Fruit fly (Drosophila melanogaster) whole organism, embryonic: Measurements from ENCODE around the gene idc.

Experiments used
- ATbp ChIP-seq: fragments of 200-800 bp; sonication (Bioruptor generic); optimal IDR thresholded peaks from 2 replicates; lab custom pipeline; 2017; ENCODE audit warnings: missing biosample characterization, mild to moderate bottlenecking, missing genetic modification characterization, missing genetic modification reagents
- Ada2b ChIP-seq: fragments of 200-800 bp; sonication (Bioruptor generic); IDR thresholded peaks from 2 replicates; pipeline ENCODE4 v1.3.6; 2022; ENCODE audit warnings: missing biosample characterization, missing genetic modification characterization
- Atf3 ChIP-seq: fragments of 200-800 bp; sonication (Bioruptor generic); optimal IDR thresholded peaks from 3 replicates; lab custom pipeline; 2016; ENCODE audit warnings: missing biosample characterization, missing genetic modification characterization
- Blimp-1 ChIP-seq: fragments of 200-800 bp; sonication (Bioruptor generic); optimal IDR thresholded peaks from 3 replicates; lab custom pipeline; 2018; ENCODE audit warnings: missing biosample characterization, missing genetic modification characterization, mild to moderate bottlenecking, moderate library complexity, missing genetic modification reagents
- CG10147 ChIP-seq: fragments of 200-800 bp; sonication (Bioruptor generic); optimal IDR thresholded peaks from 2 replicates; lab custom pipeline; 2019; ENCODE audit warnings: missing biosample characterization, mild to moderate bottlenecking, missing genetic modification characterization, moderate library complexity
- CG10959 ChIP-seq: fragments of 200-800 bp; sonication (Bioruptor generic); IDR thresholded peaks from 2 replicates; pipeline ENCODE4 v1.3.6; 2022; ENCODE audit warnings: missing biosample characterization, missing genetic modification characterization
- CG10979 ChIP-seq: fragments of 200-800 bp; sonication (Bioruptor generic); optimal IDR thresholded peaks from 2 replicates; lab custom pipeline; 2018; ENCODE audit warnings: missing biosample characterization, mild to moderate bottlenecking, missing genetic modification characterization, moderate library complexity
- CG12104 ChIP-seq: fragments of 200-800 bp; sonication (Bioruptor generic); optimal IDR thresholded peaks from 3 replicates; lab custom pipeline; 2016; ENCODE audit warnings: missing biosample characterization, missing genetic modification characterization
- CG12219 ChIP-seq: fragments of 200-800 bp; sonication (Bioruptor generic); optimal IDR thresholded peaks from 3 replicates; lab custom pipeline; 2018; ENCODE audit warnings: missing biosample characterization, mild to moderate bottlenecking, missing genetic modification characterization
- CG1233 ChIP-seq: fragments of 200-800 bp; sonication (Bioruptor generic); optimal IDR thresholded peaks from 4 replicates; lab custom pipeline; 2018; ENCODE audit warnings: missing biosample characterization, mild to moderate bottlenecking, missing genetic modification characterization
- CG12942 ChIP-seq: fragments of 200-800 bp; sonication (Bioruptor generic); optimal IDR thresholded peaks from 3 replicates; lab custom pipeline; 2016; ENCODE audit warnings: missing biosample characterization, missing genetic modification characterization
- CG13624 ChIP-seq: fragments of 200-800 bp; sonication (Bioruptor generic); optimal IDR thresholded peaks from 2 replicates; lab custom pipeline; 2016; ENCODE audit warnings: missing biosample characterization, missing genetic modification characterization
- CG14050 ChIP-seq: fragments of 200-800 bp; sonication (Bioruptor generic); IDR thresholded peaks from 3 replicates; pipeline ENCODE4 v1.3.6; 2022; ENCODE audit warnings: missing biosample characterization, missing genetic modification characterization
- CG15011 ChIP-seq: fragments of 200-800 bp; sonication (Bioruptor generic); optimal IDR thresholded peaks from 3 replicates; lab custom pipeline; 2018; ENCODE audit warnings: missing biosample characterization, mild to moderate bottlenecking, missing genetic modification characterization
- CG18262 ChIP-seq: fragments of 200-800 bp; optimal IDR thresholded peaks from 3 replicates; lab custom pipeline; 2019; ENCODE audit warnings: missing biosample characterization, mild to moderate bottlenecking, missing genetic modification characterization, moderate library complexity
- CG3065 ChIP-seq: fragments of 200-800 bp; sonication (Bioruptor generic); optimal IDR thresholded peaks from 2 replicates; lab custom pipeline; 2016; ENCODE audit warnings: missing biosample characterization, missing genetic modification characterization
- CG32772 ChIP-seq: fragments of 200-800 bp; sonication (Bioruptor generic); IDR thresholded peaks from 2 replicates; pipeline ENCODE4 v1.3.6; 2022; ENCODE audit warnings: missing biosample characterization, missing genetic modification characterization
- CG33213 ChIP-seq: fragments of 200-800 bp; sonication (Bioruptor generic); optimal IDR thresholded peaks from 3 replicates; lab custom pipeline; 2016; ENCODE audit warnings: missing biosample characterization, missing genetic modification characterization
- CG4820 ChIP-seq: fragments of 200-800 bp; sonication (Bioruptor generic); optimal IDR thresholded peaks from 3 replicates; lab custom pipeline; 2016; ENCODE audit warnings: missing biosample characterization, missing genetic modification characterization
- CG8388 ChIP-seq: fragments of 200-800 bp; sonication (Bioruptor generic); optimal IDR thresholded peaks from 2 replicates; lab custom pipeline; 2019; ENCODE audit warnings: missing biosample characterization, mild to moderate bottlenecking, missing genetic modification characterization, moderate library complexity
- CG9609 ChIP-seq: fragments of 200-800 bp; sonication (Bioruptor generic); optimal IDR thresholded peaks from 3 replicates; lab custom pipeline; 2016; ENCODE audit warnings: missing biosample characterization, missing genetic modification characterization
- D19B ChIP-seq: fragments of 200-800 bp; sonication (Bioruptor generic); optimal IDR thresholded peaks from 2 replicates; lab custom pipeline; 2017; ENCODE audit warnings: missing biosample characterization, mild to moderate bottlenecking, missing genetic modification characterization
- Dref ChIP-seq: fragments of 200-800 bp; sonication (Bioruptor generic); IDR thresholded peaks from 2 replicates; pipeline ENCODE4 v1.3.6; 2022; ENCODE audit warnings: missing biosample characterization, missing genetic modification characterization
- Hand ChIP-seq: fragments of 200-800 bp; sonication (Bioruptor generic); optimal IDR thresholded peaks from 2 replicates; lab custom pipeline; 2017; ENCODE audit warnings: mild to moderate bottlenecking, missing biosample characterization, missing genetic modification reagents, missing genetic modification characterization
- Hmr ChIP-seq: fragments of 200-800 bp; sonication (Bioruptor generic); optimal IDR thresholded peaks from 3 replicates; lab custom pipeline; 2017; ENCODE audit warnings: mild to moderate bottlenecking, missing biosample characterization, missing genetic modification reagents, missing genetic modification characterization
- Hr3 ChIP-seq: fragments of 200-800 bp; sonication (Bioruptor generic); optimal IDR thresholded peaks from 3 replicates; lab custom pipeline; 2016; ENCODE audit warnings: missing biosample characterization, missing genetic modification characterization
- Hr39 ChIP-seq: fragments of >200 bp; optimal IDR thresholded peaks from 2 replicates; lab custom pipeline; 2017
- Mad ChIP-seq: fragments of 200-800 bp; sonication (Bioruptor generic); optimal IDR thresholded peaks from 2 replicates; lab custom pipeline; 2016; ENCODE audit warnings: missing biosample characterization, missing genetic modification characterization
- Nf-YB ChIP-seq: fragments of 200-800 bp; sonication (Bioruptor generic); optimal IDR thresholded peaks from 3 replicates; lab custom pipeline; 2019; ENCODE audit warnings: missing biosample characterization, mild to moderate bottlenecking, missing genetic modification characterization, moderate library complexity
- Optix ChIP-seq: fragments of 200-800 bp; sonication (Bioruptor generic); IDR thresholded peaks from 3 replicates; pipeline ENCODE4 v1.3.6; 2022; ENCODE audit warnings: missing biosample characterization, missing genetic modification characterization
- Pdp1 ChIP-seq, 2 experiments: fragments of 200-800 bp; sonication (Bioruptor generic); optimal IDR thresholded peaks; 3 replicates each; lab custom pipeline; 2016; ENCODE audit warnings: missing biosample characterization in 2 of 2, missing genetic modification characterization in 2 of 2, mild to moderate bottlenecking in 1 of 2, moderate library complexity in 1 of 2
- cad ChIP-seq: fragments of >200 bp; optimal IDR thresholded peaks from 2 replicates; lab custom pipeline; 2017; ENCODE audit warnings: missing biosample characterization, missing genetic modification characterization
- chm ChIP-seq: fragments of 200-800 bp; sonication (Bioruptor generic); IDR thresholded peaks from 2 replicates; pipeline ENCODE4 v1.3.6; 2022; ENCODE audit warnings: missing biosample characterization, missing genetic modification characterization
- eyg ChIP-seq: fragments of 200-800 bp; sonication (Bioruptor generic); optimal IDR thresholded peaks from 3 replicates; lab custom pipeline; 2016; ENCODE audit warnings: missing biosample characterization, missing genetic modification characterization
- fd3F ChIP-seq: fragments of 200-800 bp; sonication (Bioruptor generic); optimal IDR thresholded peaks from 2 replicates; lab custom pipeline; 2018; ENCODE audit warnings: missing biosample characterization, mild to moderate bottlenecking, missing genetic modification characterization, moderate library complexity
- gsb-n ChIP-seq: fragments of 200-800 bp; sonication (Bioruptor generic); optimal IDR thresholded peaks from 3 replicates; lab custom pipeline; 2018; ENCODE audit warnings: missing biosample characterization, mild to moderate bottlenecking, missing genetic modification characterization
- nau ChIP-seq: fragments of 200-800 bp; sonication (Bioruptor generic); optimal IDR thresholded peaks from 3 replicates; lab custom pipeline; 2017; ENCODE audit warnings: missing biosample characterization, mild to moderate bottlenecking, missing genetic modification characterization, missing genetic modification reagents
- nerfin-2 ChIP-seq: fragments of 200-800 bp; sonication (Bioruptor generic); IDR thresholded peaks from 2 replicates; pipeline ENCODE4 v1.3.6; 2022; ENCODE audit warnings: missing biosample characterization, missing genetic modification characterization; ENCODE audit not compliant: partially characterized antibody
- pan ChIP-seq, 4 experiments: fragments of >200 bp in 3 of 4; fragments of 200-800 bp in 1 of 4; sonication (Bioruptor generic) in 1 of 4; optimal IDR thresholded peaks in 3 of 4; IDR thresholded peaks in 1 of 4; 2 replicates each; pipeline versions ENCODE4 v1.3.6 to Lab custom; 2017 to 2022; ENCODE audit warnings: missing biosample characterization in 2 of 4, missing genetic modification characterization in 2 of 4, mixed read lengths in 1 of 4
- pfk ChIP-seq: fragments of 200-800 bp; sonication (Bioruptor generic); optimal IDR thresholded peaks from 2 replicates; lab custom pipeline; 2018; ENCODE audit warnings: missing biosample characterization, mild to moderate bottlenecking, missing genetic modification characterization, moderate library complexity
- prd ChIP-seq, 3 experiments: fragments of >200 bp in 2 of 3; fragments of 200-800 bp in 1 of 3; sonication (Bioruptor generic) in 1 of 3; optimal IDR thresholded peaks in 2 of 3; IDR thresholded peaks in 1 of 3; 2 replicates in 2 of 3; 3 replicates in 1 of 3; pipeline versions ENCODE4 v1.3.6 to Lab custom; 2017 to 2022; ENCODE audit warnings: missing biosample characterization in 1 of 3, missing genetic modification characterization in 1 of 3
- ranshi ChIP-seq: fragments of 200-800 bp; sonication (Bioruptor generic); IDR thresholded peaks from 2 replicates; pipeline ENCODE4 v1.3.6; 2022; ENCODE audit warnings: missing biosample characterization, missing genetic modification characterization
- ro ChIP-seq: fragments of 200-800 bp; sonication (Bioruptor generic); IDR thresholded peaks from 2 replicates; pipeline ENCODE4 v1.3.6; 2022; ENCODE audit warnings: missing biosample characterization, missing genetic modification characterization
- sc ChIP-seq, 3 experiments: fragments of >200 bp in 2 of 3; fragments of 200-800 bp in 1 of 3; sonication (Bioruptor generic) in 1 of 3; optimal IDR thresholded peaks; 2 replicates in 2 of 3; 3 replicates in 1 of 3; lab custom pipeline; 2017; ENCODE audit warnings: mild to moderate bottlenecking in 1 of 3, missing biosample characterization in 1 of 3, missing genetic modification characterization in 1 of 3, missing genetic modification reagents in 1 of 3
- sens ChIP-seq: fragments of 200-800 bp; sonication (Bioruptor generic); peaks from one replicate; lab custom pipeline; 2016; ENCODE audit warnings: missing biosample characterization, missing genetic modification characterization
- trem ChIP-seq: fragments of 200-800 bp; optimal IDR thresholded peaks from 3 replicates; lab custom pipeline; 2019; ENCODE audit warnings: missing biosample characterization, mild to moderate bottlenecking, missing genetic modification characterization, moderate library complexity
- wdn ChIP-seq: fragments of 200-800 bp; sonication (Bioruptor generic); IDR thresholded peaks from 2 replicates; pipeline ENCODE4 v1.3.6; 2022; ENCODE audit warnings: missing biosample characterization, missing genetic modification characterization
- yki ChIP-seq: fragments of >200 bp; optimal IDR thresholded peaks from 3 replicates; lab custom pipeline; 2018
- zf30C ChIP-seq: fragments of 200-800 bp; sonication (Bioruptor generic); optimal IDR thresholded peaks from 3 replicates; lab custom pipeline; 2018; ENCODE audit warnings: missing biosample characterization, mild to moderate bottlenecking, missing genetic modification characterization
- zfh2 ChIP-seq: fragments of 200-800 bp; sonication (Bioruptor generic); optimal IDR thresholded peaks from 2 replicates; lab custom pipeline; 2016; ENCODE audit warnings: missing biosample characterization, missing genetic modification characterization

idc gene

DNA sequence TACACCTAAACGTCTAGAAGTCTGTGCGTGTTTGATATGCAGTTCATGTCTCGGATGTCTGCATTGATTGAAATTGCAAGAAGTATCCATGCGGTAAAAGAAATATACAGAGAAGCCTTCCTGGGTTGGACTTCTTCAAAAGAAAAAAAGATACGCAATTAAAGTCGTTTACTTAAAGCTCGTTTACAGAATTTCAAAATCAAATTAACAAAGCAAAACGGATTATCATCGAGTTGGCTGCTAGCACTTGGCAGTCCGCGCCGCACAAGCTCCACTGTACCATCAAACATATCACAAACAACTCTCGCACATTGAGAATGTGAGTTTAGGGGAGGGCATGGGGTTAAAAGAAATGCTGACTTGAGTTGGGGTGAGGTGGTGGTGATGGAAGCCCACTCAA, 33.2 kb upstream of the idc start (continued):
- TF ChIP-seq Hmr (GFP tag; lab: Kevin White, UChicago) (peak; percentile 19), CG33213 (peak; percentile 43), CG14050 (GFP tag; lab: Robert Waterston, UW) (peak; percentile 46), Hr3 (GFP tag; lab: Kevin White, UChicago) (peak; percentile 64), Dref (GFP tag; lab: Robert Waterston, UW) (no peak), ro (0 out of 2 replicates have a peak, but pooled peaks have one; percentile 24), chm (peak; percentile 85), CG13624 (GFP tag; lab: Kevin White, UChicago) (peak; percentile 29), CG12942 (peak; percentile 59), Optix (GFP tag; lab: Robert Waterston, UW) (peak; percentile 88), fd3F (GFP tag; lab: Kevin White, UChicago) (peak; percentile 15), CG12219 (GFP tag; lab: Kevin White, UChicago) (peak; percentile 79), Atf3 (GFP tag; lab: Kevin White, UChicago) (peak; percentile 52), Pdp1 (GFP tag; optimal IDR thresholded peaks at IDR 0.05; lab: Kevin White, UChicago) (peak; percentile 59 to 69), sc (optimal IDR thresholded peaks at IDR 0.05; lab: Kevin White, UChicago) (no peak), sc (GFP tag; optimal IDR thresholded peaks at IDR 0.05; lab: Kevin White, UChicago) (peak; percentile 70), pan (optimal IDR thresholded peaks at IDR 0.05; lab: Kevin White, UChicago) (no peak), pan (GFP tag; optimal IDR thresholded peaks at IDR 0.05 in 1 of 2, IDR thresholded peaks at IDR 0.05 in 1 of 2) (peak in 1 of 2 experiments; percentile 77), cad (no peak), trem (tag; lab: Kevin White, UChicago) (peak; percentile 68), Ada2b (peak; percentile 67), CG12104 (GFP tag; lab: Kevin White, UChicago) (peak; percentile 4), CG32772 (GFP tag; lab: Robert Waterston, UW) (peak; percentile 83), Hr39 (lab: Kevin White, UChicago) (no peak), D19B (GFP tag; lab: Kevin White, UChicago) (no peak), yki (no peak), Hand (GFP tag; lab: Kevin White, UChicago) (no peak), prd (optimal IDR thresholded peaks at IDR 0.05; lab: Kevin White, UChicago) (no peak), prd (GFP tag; IDR thresholded peaks at IDR 0.05; lab: Robert Waterston, UW) (peak; percentile 89), CG1233 (GFP tag; lab: Kevin White, UChicago) (peak; percentile 20), CG9609 (GFP tag; lab: Kevin White, UChicago) (peak; percentile 70), CG10959 (peak; percentile 83), pfk (GFP tag; lab: Kevin White, UChicago) (no peak), eyg (GFP tag; lab: Kevin White, UChicago) (no peak), CG18262 (tag; lab: Kevin White, UChicago) (peak; percentile 83), Blimp-1 (peak; percentile 86), wdn (peak; percentile 10; the same call in 1 of the 2 replicates), gsb-n (tag; lab: Kevin White, UChicago) (peak; percentile 75), nerfin-2 (GFP tag; lab: Robert Waterston, UW) (no peak), CG10979 (peak; percentile 87), CG3065 (GFP tag; lab: Kevin White, UChicago) (peak; percentile 55), Mad (GFP tag; lab: Kevin White, UChicago) (peak; percentile 32), CG8388 (peak; percentile 71), nau (GFP tag; lab: Kevin White, UChicago) (peak; percentile 12), Nf-YB (GFP tag; lab: Kevin White, UChicago) (peak; percentile 39), ranshi (GFP tag; lab: Robert Waterston, UW) (peak; percentile 70; the same call in 1 of the 2 replicates), ATbp (GFP tag; lab: Kevin White, UChicago) (peak; percentile 82), zfh2 (GFP tag; lab: Kevin White, UChicago) (no peak), CG15011 (GFP tag; lab: Kevin White, UChicago) (peak; percentile 3), sens (peak; percentile 96), CG10147 (GFP tag; lab: Kevin White, UChicago) (peak; percentile 52), CG4820 (GFP tag; lab: Kevin White, UChicago) (peak; percentile 77), zf30C (no peak)
